Worm (Caenorhabditis elegans): Measurements from ENCODE around the gene C06G3.8.

The C06G3.8 gene

DNA sequence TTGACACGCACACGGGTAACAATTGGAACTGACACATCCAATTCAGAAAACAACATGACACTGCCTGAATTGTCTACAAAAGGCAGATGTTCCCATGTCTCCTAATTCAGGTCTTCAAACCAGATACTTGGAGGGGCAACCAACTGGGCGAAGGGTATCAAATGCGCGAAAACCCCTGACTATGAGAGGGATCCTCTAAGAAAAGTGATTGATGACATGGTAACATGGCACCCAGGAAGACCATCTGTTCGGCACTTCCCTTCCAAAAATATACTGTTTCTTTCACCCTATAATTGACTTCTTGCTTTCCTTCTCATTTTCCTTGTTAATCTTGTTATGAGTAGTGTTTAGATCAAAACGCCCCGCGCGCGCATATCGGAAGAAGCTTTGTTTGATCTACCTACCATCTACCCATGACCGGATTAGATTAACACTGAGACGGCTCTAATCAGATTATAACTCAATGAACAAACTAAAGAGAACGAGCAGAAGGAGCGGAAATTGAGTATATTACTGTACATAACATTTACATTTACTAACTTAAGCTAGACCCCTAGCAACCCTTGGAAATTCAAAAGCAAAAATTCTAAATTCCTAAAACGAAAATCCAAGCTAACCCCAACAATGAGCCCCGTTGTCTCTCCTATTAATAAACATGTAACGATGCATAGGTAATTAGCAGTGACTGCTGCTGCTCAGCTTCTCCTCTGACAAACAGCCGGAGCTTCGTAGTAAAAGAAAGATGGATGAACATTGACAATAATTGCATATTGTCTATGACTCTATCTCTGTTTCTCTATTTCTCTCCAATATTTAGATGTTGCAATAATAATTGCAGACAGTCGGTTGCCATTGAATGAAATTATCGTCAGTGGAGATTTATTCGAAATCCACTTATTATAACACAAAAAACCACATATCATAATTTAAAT lies 47.6 kb downstream of the C06G3.8 start:
- TF ChIP-seq him-1 (tag; optimal IDR thresholded peaks at IDR 0.05), result no peak
- no peak for TF ChIP-seq dao-5 (tag; optimal IDR thresholded peaks at IDR 0.05)
- TF ChIP-seq W03F9.2 (tag; optimal IDR thresholded peaks at IDR 0.05), result no peak
